Worm (Caenorhabditis elegans): ENCODE data around the gene sma-9.

sma-9 gene

ce11 chrX:10821160-10821559 is 52.1 kb downstream of the sma-9 start:
- TF ChIP-seq Y56A3A.18 (GFP tag; IDR thresholded peaks at IDR 0.05) (peak; percentile 89), mes-4 (tag; optimal IDR thresholded peaks at IDR 0.05) (no peak), ZK185.1 (tag; optimal IDR thresholded peaks at IDR 0.05; ENCODE audit: poor library complexity, severe bottlenecking) (peak; percentile 81), nfyb-1 (GFP tag; IDR thresholded peaks at IDR 0.05) (peak; percentile 87), ceh-91 (GFP tag; IDR thresholded peaks at IDR 0.05) (0 out of 2 replicates have a peak, but pooled peaks have one; percentile 23), pbrm-1 (GFP tag; IDR thresholded peaks at IDR 0.05) (peak; percentile 87), xnd-1 (tag; optimal IDR thresholded peaks at IDR 0.05) (no peak), attf-3 (GFP tag; conservative IDR thresholded peaks at IDR 0.05) (no peak), hmg-20 (GFP tag; IDR thresholded peaks at IDR 0.05) (peak; percentile 30; the same call in 1 of the 2 replicates), ztf-26 (tag; optimal IDR thresholded peaks at IDR 0.05) (peak; percentile 59), tbp1 (GFP tag; optimal IDR thresholded peaks at IDR 0.05) (peak; percentile 98), Y53G8AR.9 (GFP tag; conservative IDR thresholded peaks at IDR 0.05) (0 out of 2 replicates have a peak, but pooled peaks have one; percentile 67), let-607 (tag; optimal IDR thresholded peaks at IDR 0.05) (no peak), egl-18 (GFP tag; IDR thresholded peaks at IDR 0.05) (no peak), T26A5.8 (tag; optimal IDR thresholded peaks at IDR 0.05) (no peak), C06A6.2 (GFP tag; conservative IDR thresholded peaks at IDR 0.05) (0 out of 2 replicates have a peak, but pooled peaks have one; percentile 45), dpl-1 (GFP tag; optimal IDR thresholded peaks at IDR 0.05) (no peak), unc-130 (GFP tag; optimal IDR thresholded peaks at IDR 0.05) (no peak), cebp-2 (GFP tag; IDR thresholded peaks at IDR 0.05) (peak; percentile 64; the same call in 1 of the 2 replicates), B0261.1 (tag; optimal IDR thresholded peaks at IDR 0.05) (peak; percentile 93), zim-3 (tag; optimal IDR thresholded peaks at IDR 0.05) (peak; percentile 10), ztf-25 (GFP tag; IDR thresholded peaks at IDR 0.05) (peak; percentile 83; the same call in 1 of the 2 replicates), K12H6.12 (tag; optimal IDR thresholded peaks at IDR 0.05) (peak; percentile 11), egl-44 (GFP tag; IDR thresholded peaks at IDR 0.05) (0 out of 2 replicates have a peak, but pooled peaks have one; percentile 31), hlh-26 (GFP tag; conservative IDR thresholded peaks at IDR 0.05) (no peak), lin-40 (tag; optimal IDR thresholded peaks at IDR 0.05) (no peak), T07F8.4 (tag; optimal IDR thresholded peaks at IDR 0.05) (peak; percentile 37), hmg-1.2 (GFP tag; IDR thresholded peaks at IDR 0.05) (peak; percentile 76), nhr-80 (tag; optimal IDR thresholded peaks at IDR 0.05) (no peak), nhr-120 (GFP tag; IDR thresholded peaks at IDR 0.05) (no peak), F52B5.7 (tag; optimal IDR thresholded peaks at IDR 0.05) (peak; percentile 74), F22D6.2 (tag; optimal IDR thresholded peaks at IDR 0.05) (no peak), mxl-1 (tag; optimal IDR thresholded peaks at IDR 0.05) (peak; percentile 74), ceh-79 (tag; optimal IDR thresholded peaks at IDR 0.05) (peak; percentile 62), let-526 (GFP tag; IDR thresholded peaks at IDR 0.05) (0 out of 2 replicates have a peak, but pooled peaks have one; percentile 34), ama-1 (optimal IDR thresholded peaks at IDR 0.05) (no peak), ama-1 (GFP tag; optimal IDR thresholded peaks at IDR 0.05) (peak; percentile 40 to 91), dox-1 (GFP tag; IDR thresholded peaks at IDR 0.05) (peak; percentile 85), B0035.1 (tag; optimal IDR thresholded peaks at IDR 0.05) (peak; percentile 14), rec-8 (tag; optimal IDR thresholded peaks at IDR 0.05) (peak in 1 of 2 experiments; percentile 17), chd-7 (tag; optimal IDR thresholded peaks at IDR 0.05) (peak; percentile 31), him-1 (tag; optimal IDR thresholded peaks at IDR 0.05) (peak; percentile 87), madf-10 (tag; optimal IDR thresholded peaks at IDR 0.05) (peak; percentile 28), somi-1 (GFP tag; optimal IDR thresholded peaks at IDR 0.05) (peak; percentile 32), rpc-1 (optimal IDR thresholded peaks at IDR 0.05) (peak; percentile 86), rpc-1 (tag; optimal IDR thresholded peaks at IDR 0.05) (peak; percentile 90), attf-6 (GFP tag; IDR thresholded peaks at IDR 0.05) (peak; percentile 62; the same call in 1 of the 2 replicates), lir-1 (GFP tag; conservative IDR thresholded peaks at IDR 0.05) (no peak), aptf-3 (GFP tag; IDR thresholded peaks at IDR 0.05) (peak; percentile 78; the same call in 1 of the 2 replicates), F39B2.1 (GFP tag; IDR thresholded peaks at IDR 0.05) (no peak)

All from whole organism, young adult.